Fruit fly (Drosophila melanogaster) whole organism, embryonic: Measurements from ENCODE around the gene Gr97a.

ENCODE experiments used
- Awh ChIP-seq: fragments of 200-800 bp; sonication (Bioruptor generic); IDR thresholded peaks from 2 replicates; pipeline ENCODE4, ENCODE4 v1.3.6; 2022; ENCODE audit warnings: missing biosample characterization, missing genetic modification characterization
- B-H1 ChIP-seq: fragments of 200-800 bp; sonication (Bioruptor generic); IDR thresholded peaks from 3 replicates; pipeline ENCODE4 v1.3.6; 2022; ENCODE audit warnings: missing biosample characterization, missing genetic modification characterization
- Bdp1 ChIP-seq: fragments of 200-800 bp; sonication (Bioruptor generic); optimal IDR thresholded peaks from 3 replicates; lab custom pipeline; 2016; ENCODE audit warnings: missing biosample characterization, missing genetic modification characterization
- CG1024 ChIP-seq: fragments of 200-800 bp; sonication (Bioruptor generic); IDR thresholded peaks from 2 replicates; pipeline ENCODE4 v1.3.6; 2022; ENCODE audit warnings: missing biosample characterization, missing genetic modification characterization
- CG12236 ChIP-seq: fragments of 200-800 bp; sonication (Bioruptor generic); optimal IDR thresholded peaks from 2 replicates; lab custom pipeline; 2016; ENCODE audit warnings: missing biosample characterization, missing genetic modification characterization
- CG1233 ChIP-seq: fragments of 200-800 bp; sonication (Bioruptor generic); optimal IDR thresholded peaks from 4 replicates; lab custom pipeline; 2018; ENCODE audit warnings: missing biosample characterization, mild to moderate bottlenecking, missing genetic modification characterization
- CG14860 ChIP-seq: fragments of 200-800 bp; sonication (Bioruptor generic); IDR thresholded peaks from 3 replicates; pipeline ENCODE4 v1.3.6; 2022; ENCODE audit warnings: missing biosample characterization, missing genetic modification characterization; ENCODE audit not compliant: partially characterized antibody
- CG14965 ChIP-seq: fragments of 200-800 bp; sonication (Bioruptor generic); optimal IDR thresholded peaks from 2 replicates; lab custom pipeline; 2016; ENCODE audit warnings: missing biosample characterization, missing genetic modification characterization, borderline replicate concordance
- CG15073 ChIP-seq: fragments of 200-800 bp; sonication (Bioruptor generic); optimal IDR thresholded peaks from 2 replicates; lab custom pipeline; 2016; ENCODE audit warnings: missing biosample characterization, missing genetic modification characterization
- CG16779 ChIP-seq: fragments of 200-800 bp; sonication (Bioruptor generic); IDR thresholded peaks from 2 replicates; pipeline ENCODE4 v1.3.6; 2022; ENCODE audit warnings: missing biosample characterization, missing genetic modification characterization
- CG16863 ChIP-seq: fragments of 200-800 bp; sonication (Bioruptor generic); optimal IDR thresholded peaks from 3 replicates; lab custom pipeline; 2016; ENCODE audit warnings: missing biosample characterization, missing genetic modification characterization
- CG17359 ChIP-seq: fragments of 200-800 bp; sonication (Bioruptor generic); optimal IDR thresholded peaks from 3 replicates; lab custom pipeline; 2018; ENCODE audit warnings: missing biosample characterization, mild to moderate bottlenecking, missing genetic modification characterization, moderate library complexity
- CG17385 ChIP-seq: fragments of 200-800 bp; sonication (Bioruptor generic); optimal IDR thresholded peaks from 3 replicates; lab custom pipeline; 2018; ENCODE audit warnings: missing biosample characterization, mild to moderate bottlenecking, missing genetic modification characterization
- CG18476 ChIP-seq: fragments of 200-800 bp; sonication (Bioruptor generic); optimal IDR thresholded peaks from 2 replicates; lab custom pipeline; 2016; ENCODE audit warnings: missing biosample characterization, mild to moderate bottlenecking, missing genetic modification characterization
- CG2116 ChIP-seq: fragments of 200-800 bp; sonication (Bioruptor generic); optimal IDR thresholded peaks from 3 replicates; lab custom pipeline; 2018; ENCODE audit warnings: missing biosample characterization, mild to moderate bottlenecking, missing genetic modification characterization
- CG34224 ChIP-seq: fragments of 200-800 bp; sonication (Bioruptor generic); IDR thresholded peaks from 3 replicates; pipeline ENCODE4 v1.3.6; 2022; ENCODE audit warnings: missing biosample characterization, missing genetic modification characterization; ENCODE audit not compliant: partially characterized antibody
- CG34376 ChIP-seq: fragments of 200-800 bp; sonication (Bioruptor generic); optimal IDR thresholded peaks from 2 replicates; lab custom pipeline; 2018; ENCODE audit warnings: missing biosample characterization, mild to moderate bottlenecking, missing genetic modification characterization
- CG42726 ChIP-seq: fragments of 200-800 bp; sonication (Bioruptor generic); IDR thresholded peaks from 2 replicates; pipeline ENCODE4 v1.3.6; 2022; ENCODE audit warnings: missing biosample characterization, missing genetic modification characterization; ENCODE audit not compliant: partially characterized antibody
- CG4820 ChIP-seq: fragments of 200-800 bp; sonication (Bioruptor generic); optimal IDR thresholded peaks from 3 replicates; lab custom pipeline; 2016; ENCODE audit warnings: missing biosample characterization, missing genetic modification characterization
- CG8765 ChIP-seq: fragments of 200-800 bp; sonication (Bioruptor generic); IDR thresholded peaks from 2 replicates; pipeline ENCODE4 v1.3.6; 2022; ENCODE audit warnings: missing biosample characterization, missing genetic modification characterization
- CG9437 ChIP-seq: fragments of 200-800 bp; sonication (Bioruptor generic); optimal IDR thresholded peaks from 2 replicates; lab custom pipeline; 2018; ENCODE audit warnings: missing biosample characterization, mild to moderate bottlenecking, missing genetic modification characterization
- CG9727 ChIP-seq: fragments of 200-800 bp; sonication (Bioruptor generic); optimal IDR thresholded peaks from 3 replicates; lab custom pipeline; 2017; ENCODE audit warnings: missing biosample characterization, mild to moderate bottlenecking, missing genetic modification characterization
- CG9932 ChIP-seq: fragments of 200-800 bp; sonication (Bioruptor generic); IDR thresholded peaks from 2 replicates; pipeline ENCODE4 v1.3.6; 2022; ENCODE audit warnings: missing biosample characterization, missing genetic modification characterization
- CTCF ChIP-seq: fragments of 200-800 bp; sonication (Bioruptor generic); optimal IDR thresholded peaks from 2 replicates; lab custom pipeline; 2017; ENCODE audit warnings: missing biosample characterization, mild to moderate bottlenecking, missing genetic modification characterization, moderate library complexity
- Dip3 ChIP-seq: fragments of 200-800 bp; sonication (Bioruptor generic); optimal IDR thresholded peaks from 3 replicates; lab custom pipeline; 2016; ENCODE audit warnings: missing biosample characterization, missing genetic modification characterization
- MBD-R2 ChIP-seq: fragments of 200-800 bp; sonication (Bioruptor generic); IDR thresholded peaks from 2 replicates; pipeline ENCODE4 v1.3.6; 2022; ENCODE audit warnings: missing biosample characterization, missing genetic modification characterization
- Mrtf ChIP-seq: fragments of 200-800 bp; sonication (Bioruptor generic); IDR thresholded peaks from 3 replicates; pipeline ENCODE4 v1.3.6; 2022; ENCODE audit warnings: missing biosample characterization, missing genetic modification characterization
- NFAT ChIP-seq: fragments of 200-800 bp; sonication (Bioruptor generic); IDR thresholded peaks from 2 replicates; pipeline ENCODE4 v1.3.6; 2022; ENCODE audit warnings: missing biosample characterization, missing genetic modification characterization
- Ravus ChIP-seq: fragments of 200-800 bp; sonication (Bioruptor generic); IDR thresholded peaks from 2 replicates; pipeline ENCODE4 v1.3.6; 2022; ENCODE audit warnings: missing biosample characterization, missing genetic modification characterization
- Vsx1 ChIP-seq: fragments of 200-800 bp; sonication (Bioruptor generic); optimal IDR thresholded peaks from 2 replicates; lab custom pipeline; 2017; ENCODE audit warnings: missing biosample characterization, mild to moderate bottlenecking, missing genetic modification characterization, missing genetic modification reagents
- YL-1 ChIP-seq: fragments of 200-800 bp; sonication (Bioruptor generic); optimal IDR thresholded peaks from 3 replicates; lab custom pipeline; 2017; ENCODE audit warnings: missing biosample characterization, mild to moderate bottlenecking, missing genetic modification characterization
- ase ChIP-seq: fragments of 200-800 bp; sonication (Bioruptor generic); IDR thresholded peaks from 3 replicates; pipeline ENCODE4 v1.3.6; 2022; ENCODE audit warnings: missing biosample characterization, missing genetic modification characterization
- bbx ChIP-seq: fragments of 200-800 bp; sonication (Bioruptor generic); IDR thresholded peaks from 2 replicates; pipeline ENCODE4 v1.3.6; 2022; ENCODE audit warnings: missing biosample characterization, missing genetic modification characterization; ENCODE audit not compliant: partially characterized antibody
- bcd ChIP-seq: fragments of 200-800 bp; sonication (Bioruptor generic); optimal IDR thresholded peaks from 2 replicates; lab custom pipeline; 2017; ENCODE audit warnings: missing biosample characterization, mild to moderate bottlenecking, missing genetic modification characterization
- cad ChIP-seq: fragments of >200 bp; optimal IDR thresholded peaks from 2 replicates; lab custom pipeline; 2017; ENCODE audit warnings: missing biosample characterization, missing genetic modification characterization
- dimm ChIP-seq: fragments of 200-800 bp; sonication (Bioruptor generic); IDR thresholded peaks from 2 replicates; pipeline ENCODE4 v1.3.6; 2022; ENCODE audit warnings: missing biosample characterization, missing genetic modification characterization
- dmrt11E ChIP-seq: fragments of 200-800 bp; sonication (Bioruptor generic); optimal IDR thresholded peaks from 3 replicates; lab custom pipeline; 2018; ENCODE audit warnings: missing biosample characterization, mild to moderate bottlenecking, missing genetic modification characterization, moderate library complexity
- gcm2 ChIP-seq: fragments of 200-800 bp; sonication (Bioruptor generic); optimal IDR thresholded peaks from 2 replicates; lab custom pipeline; 2016; ENCODE audit warnings: missing biosample characterization, missing genetic modification characterization
- grau ChIP-seq: fragments of 200-800 bp; optimal IDR thresholded peaks from 3 replicates; lab custom pipeline; 2019; ENCODE audit warnings: missing biosample characterization, mild to moderate bottlenecking, missing genetic modification characterization, moderate library complexity
- gsb-n ChIP-seq: fragments of 200-800 bp; sonication (Bioruptor generic); optimal IDR thresholded peaks from 3 replicates; lab custom pipeline; 2018; ENCODE audit warnings: missing biosample characterization, mild to moderate bottlenecking, missing genetic modification characterization
- hbn ChIP-seq: fragments of 200-800 bp; sonication (Bioruptor generic); IDR thresholded peaks from 2 replicates; pipeline ENCODE4 v1.3.6; 2022; ENCODE audit warnings: missing biosample characterization, missing genetic modification characterization; ENCODE audit not compliant: partially characterized antibody
- klu ChIP-seq: fragments of 200-800 bp; sonication (Bioruptor generic); IDR thresholded peaks from 2 replicates; pipeline ENCODE4 v1.3.6; 2022; ENCODE audit warnings: missing biosample characterization, missing genetic modification characterization
- lilli ChIP-seq: fragments of 200-800 bp; sonication (Bioruptor generic); optimal IDR thresholded peaks from 3 replicates; lab custom pipeline; 2016; ENCODE audit warnings: missing biosample characterization, missing genetic modification characterization
- lov ChIP-seq, 2 experiments: fragments of 200-800 bp in 1 of 2; fragments of >200 bp in 1 of 2; sonication (Bioruptor generic) in 1 of 2; IDR thresholded peaks in 1 of 2; optimal IDR thresholded peaks in 1 of 2; 2 replicates in 1 of 2; 3 replicates in 1 of 2; pipeline versions ENCODE4 v1.3.6 to Lab custom; 2017 to 2022; ENCODE audit warnings: missing biosample characterization in 1 of 2, missing genetic modification characterization in 1 of 2
- nau ChIP-seq: fragments of 200-800 bp; sonication (Bioruptor generic); optimal IDR thresholded peaks from 3 replicates; lab custom pipeline; 2017; ENCODE audit warnings: missing biosample characterization, mild to moderate bottlenecking, missing genetic modification characterization, missing genetic modification reagents
- oc ChIP-seq: fragments of 200-800 bp; sonication (Bioruptor generic); optimal IDR thresholded peaks from 2 replicates; lab custom pipeline; 2018; ENCODE audit warnings: missing biosample characterization, mild to moderate bottlenecking, missing genetic modification characterization, moderate library complexity
- pzg ChIP-seq: fragments of 200-800 bp; sonication (Bioruptor generic); optimal IDR thresholded peaks from 3 replicates; lab custom pipeline; 2018; ENCODE audit warnings: missing biosample characterization, mild to moderate bottlenecking, missing genetic modification characterization, moderate library complexity
- repo ChIP-seq: fragments of 200-800 bp; sonication (Bioruptor generic); optimal IDR thresholded peaks from 2 replicates; lab custom pipeline; 2016; ENCODE audit warnings: missing biosample characterization, missing genetic modification characterization
- sob ChIP-seq: fragments of 200-800 bp; sonication (Bioruptor generic); IDR thresholded peaks from 2 replicates; pipeline ENCODE4 v1.3.6; 2022; ENCODE audit warnings: missing biosample characterization, missing genetic modification characterization
- tll ChIP-seq, 2 experiments: fragments of 200-800 bp in 1 of 2; fragments of >200 bp in 1 of 2; sonication (Bioruptor generic) in 1 of 2; optimal IDR thresholded peaks; 2 replicates each; lab custom pipeline; 2017 to 2019; ENCODE audit warnings: missing biosample characterization in 2 of 2, missing genetic modification characterization in 2 of 2, mild to moderate bottlenecking in 1 of 2, moderate library complexity in 1 of 2
- wek ChIP-seq: fragments of 200-800 bp; sonication (Bioruptor generic); optimal IDR thresholded peaks from 3 replicates; lab custom pipeline; 2018; ENCODE audit warnings: missing biosample characterization, mild to moderate bottlenecking, missing genetic modification characterization, moderate library complexity

Gr97a gene

DNA sequence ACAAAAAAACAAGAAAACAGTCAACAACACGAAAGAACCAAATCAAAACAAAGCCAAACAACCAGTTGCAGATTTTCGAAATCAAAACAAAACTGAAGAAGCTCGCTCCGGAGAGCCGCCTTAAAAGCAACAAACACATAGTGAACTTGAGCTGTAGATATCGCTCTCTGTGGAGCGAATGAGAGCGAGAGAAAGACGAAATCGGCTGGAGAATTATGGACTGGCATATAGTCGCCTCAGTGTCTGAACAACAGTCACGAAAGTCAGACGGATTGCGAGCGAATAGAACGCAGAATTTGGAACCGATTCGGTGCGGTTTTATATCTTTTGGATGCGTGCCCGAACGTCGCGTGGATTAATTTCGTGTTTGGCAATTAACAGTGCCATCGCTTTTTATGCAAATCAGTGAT lies 14.0 kb upstream of the Gr97a start (continued):
- TF ChIP-seq wek (GFP tag; lab: Kevin White, UChicago) = no peak
- peak; percentile 36; the same call in 1 of the 3 replicates for TF ChIP-seq CG34224 (GFP tag; lab: Robert Waterston, UW)
- TF ChIP-seq CG16779 = 0 out of 2 replicates have a peak, but pooled peaks have one; percentile 39
- no peak for TF ChIP-seq CG12236 (GFP tag; lab: Kevin White, UChicago)
- no peak for TF ChIP-seq CG14860 (GFP tag; lab: Robert Waterston, UW)
- TF ChIP-seq tll (GFP tag; optimal IDR thresholded peaks at IDR 0.05; lab: Kevin White, UChicago) = no peak
- peak; percentile 39; the same call in 1 of the 2 replicates for TF ChIP-seq NFAT (GFP tag; lab: Robert Waterston, UW)
- no peak for TF ChIP-seq Mrtf
- TF ChIP-seq CG1233 (GFP tag; lab: Kevin White, UChicago) = no peak
- TF ChIP-seq cad (GFP tag; lab: Kevin White, UChicago) = no peak
- TF ChIP-seq CG9437 (GFP tag; lab: Kevin White, UChicago) = no peak
- no peak for TF ChIP-seq pzg
- no peak for TF ChIP-seq CG9727 (GFP tag; lab: Kevin White, UChicago)
- TF ChIP-seq grau (tag; lab: Kevin White, UChicago) = no peak
- TF ChIP-seq Bdp1 (GFP tag; lab: Kevin White, UChicago) = no peak
- TF ChIP-seq YL-1 (GFP tag; lab: Kevin White, UChicago) = no peak
- no peak for TF ChIP-seq CG17359 (tag; lab: Kevin White, UChicago)
- no peak for TF ChIP-seq CTCF
- no peak for TF ChIP-seq bcd (GFP tag; lab: Kevin White, UChicago)
- TF ChIP-seq ase = no peak
- no peak for TF ChIP-seq lov (optimal IDR thresholded peaks at IDR 0.05; lab: Kevin White, UChicago)
- no peak for TF ChIP-seq lov (GFP tag; IDR thresholded peaks at IDR 0.05; lab: Robert Waterston, UW)
- TF ChIP-seq lilli (GFP tag; lab: Kevin White, UChicago) = no peak
- TF ChIP-seq dimm (GFP tag; lab: Robert Waterston, UW) = no peak
- TF ChIP-seq bbx (GFP tag; lab: Robert Waterston, UW) = no peak
- TF ChIP-seq CG15073 = no peak
- TF ChIP-seq CG1024 (GFP tag; lab: Robert Waterston, UW) = no peak
- no peak for TF ChIP-seq klu (GFP tag; lab: Robert Waterston, UW)
- TF ChIP-seq nau (GFP tag; lab: Kevin White, UChicago) = no peak
- peak; percentile 24 for TF ChIP-seq CG17385 (GFP tag; lab: Kevin White, UChicago)
- TF ChIP-seq gsb-n (tag; lab: Kevin White, UChicago) = no peak
- TF ChIP-seq CG4820 (GFP tag; lab: Kevin White, UChicago) = no peak
- peak; percentile 28 for TF ChIP-seq Vsx1 (GFP tag; lab: Kevin White, UChicago)
- peak; percentile 84 for TF ChIP-seq oc (tag; lab: Kevin White, UChicago)
- no peak for TF ChIP-seq Ravus
- TF ChIP-seq B-H1 (GFP tag; lab: Robert Waterston, UW) = no peak
- no peak for TF ChIP-seq CG16863 (GFP tag; lab: Kevin White, UChicago)
- TF ChIP-seq CG18476 (GFP tag; lab: Kevin White, UChicago) = no peak
- TF ChIP-seq sob (GFP tag; lab: Robert Waterston, UW) = peak; percentile 32; the same call in 1 of the 2 replicates
- TF ChIP-seq CG9932 (GFP tag; lab: Robert Waterston, UW) = peak; percentile 26; the same call in 1 of the 2 replicates
- TF ChIP-seq gcm2 = no peak
- TF ChIP-seq CG8765 (GFP tag; lab: Robert Waterston, UW) = no peak
- TF ChIP-seq CG14965 (GFP tag; lab: Kevin White, UChicago) = no peak
- TF ChIP-seq CG34376 (GFP tag; lab: Kevin White, UChicago) = peak; percentile 66
- TF ChIP-seq Awh (GFP tag; lab: Robert Waterston, UW) = peak; percentile 58; the same call in 1 of the 2 replicates
- TF ChIP-seq dmrt11E (tag; lab: Kevin White, UChicago) = no peak
- TF ChIP-seq Dip3 (GFP tag; lab: Kevin White, UChicago) = no peak
- no peak for TF ChIP-seq CG2116
- no peak for TF ChIP-seq repo (GFP tag; lab: Kevin White, UChicago)
- TF ChIP-seq hbn (GFP tag; lab: Robert Waterston, UW) = no peak
- no peak for TF ChIP-seq CG42726 (GFP tag; lab: Robert Waterston, UW)
- TF ChIP-seq MBD-R2 (GFP tag; lab: Robert Waterston, UW) = no peak; the same call in 1 of the 2 replicates
